Worm (Caenorhabditis elegans): ENCODE measurements around the gene str-243.

DNA sequence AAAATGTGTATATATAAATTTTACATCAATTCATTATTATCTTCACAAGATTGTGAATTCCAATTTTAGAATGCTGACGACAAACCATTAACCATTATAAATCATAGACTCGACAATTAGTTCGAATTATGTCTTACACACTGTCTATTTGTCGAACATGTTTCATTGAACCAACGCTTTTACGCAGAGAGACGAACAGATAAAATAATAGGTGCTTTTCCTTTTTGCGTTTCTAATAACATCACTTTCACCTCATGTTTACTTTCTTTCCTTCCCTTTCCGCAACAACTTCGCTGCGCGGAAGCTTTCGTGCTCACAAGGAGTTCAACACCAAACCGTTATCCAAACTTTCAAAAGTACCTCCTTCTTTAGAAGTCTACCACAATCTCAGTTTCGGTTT lies 25.3 kb downstream of the str-243 start, which contains the start of gene F52F10.2:
- no peak for TF ChIP-seq flt-1 (GFP tag; IDR thresholded peaks at IDR 0.05)
- TF ChIP-seq ama-1 (optimal IDR thresholded peaks at IDR 0.05), result no peak
- TF ChIP-seq hmg-4 (GFP tag; optimal IDR thresholded peaks at IDR 0.05), result no peak
- no peak for TF ChIP-seq scrt-1 (GFP tag; IDR thresholded peaks at IDR 0.05)
- no peak for TF ChIP-seq ets-7 (tag; optimal IDR thresholded peaks at IDR 0.05)
- TF ChIP-seq hnd-1 (tag; optimal IDR thresholded peaks at IDR 0.05), result no peak

Measured in whole organism, early embryonic.